Fruit fly (Drosophila melanogaster): ENCODE results near the gene CG13073.

The CG13073 gene

dm6 chr3L:16225175-16225574, 8.1 kb upstream of the CG13073 start:
- TF ChIP-seq CG10348 (GFP tag; IDR thresholded peaks at IDR 0.05), result no peak

- TF ChIP-seq CG8159 (tag; optimal IDR thresholded peaks at IDR 0.05) (no peak), CG9948 (tag; optimal IDR thresholded peaks at IDR 0.05) (no peak), CG13204 (GFP tag; optimal IDR thresholded peaks at IDR 0.05) (no peak), EcR (GFP tag; optimal IDR thresholded peaks at IDR 0.05) (no peak)
These were observed 4.7 kb upstream of the CG13073 start for dm6 chr3L:16221800-16222199.

dm6 chr3L:16221278-16221677, 4.2 kb upstream of the CG13073 start:
- TF ChIP-seq CG34367 (tag; optimal IDR thresholded peaks at IDR 0.05) (no peak), CG14655 (GFP tag; optimal IDR thresholded peaks at IDR 0.05) (peak; percentile 66)

dm6 chr3L:16217935-16218334, 832 bp upstream of the CG13073 start:
- TF ChIP-seq CG17806 (tag; optimal IDR thresholded peaks at IDR 0.05), result peak; percentile 59
- TF ChIP-seq CG14655 (GFP tag; optimal IDR thresholded peaks at IDR 0.05), result peak; percentile 79
- TF ChIP-seq Pif1A (GFP tag; optimal IDR thresholded peaks at IDR 0.05), result peak; percentile 52
- no peak for TF ChIP-seq D1 (tag; optimal IDR thresholded peaks at IDR 0.05)
- TF ChIP-seq fd96Ca (GFP tag; IDR thresholded peaks at IDR 0.05), result 0 out of 3 replicates have a peak, but pooled peaks have one; percentile 8
- TF ChIP-seq rn (GFP tag; IDR thresholded peaks at IDR 0.05), result peak; percentile 4; the same call in 1 of the 2 replicates
- TF ChIP-seq Snoo (tag; optimal IDR thresholded peaks at IDR 0.05), result no peak
- no peak for TF ChIP-seq CG10348 (GFP tag; IDR thresholded peaks at IDR 0.05)
- peak; percentile 63 for TF ChIP-seq CG12605 (GFP tag; IDR thresholded peaks at IDR 0.05)
- TF ChIP-seq gl (tag; optimal IDR thresholded peaks at IDR 0.05), result no peak
- TF ChIP-seq CG8159 (tag; optimal IDR thresholded peaks at IDR 0.05), result peak; percentile 39
- peak; percentile 21 for TF ChIP-seq CG15710 (tag; optimal IDR thresholded peaks at IDR 0.05)
- peak; percentile 82 for TF ChIP-seq Ets98B (GFP tag; IDR thresholded peaks at IDR 0.05)
- peak; percentile 64; the same call in 2 of the 3 replicates for TF ChIP-seq CG4496 (GFP tag; IDR thresholded peaks at IDR 0.05)
- TF ChIP-seq CG8301 (tag; optimal IDR thresholded peaks at IDR 0.05), result peak; percentile 77
- peak; percentile 41 for TF ChIP-seq Pif1B (GFP tag; optimal IDR thresholded peaks at IDR 0.05)
- TF ChIP-seq CG9948 (tag; optimal IDR thresholded peaks at IDR 0.05), result peak; percentile 60
- no peak for TF ChIP-seq EcR (GFP tag; optimal IDR thresholded peaks at IDR 0.05)
- TF ChIP-seq CG13204 (GFP tag; optimal IDR thresholded peaks at IDR 0.05), result no peak
- peak; percentile 45 for TF ChIP-seq CG34367 (tag; optimal IDR thresholded peaks at IDR 0.05)
- no peak for TF ChIP-seq CG32121 (GFP tag; IDR thresholded peaks at IDR 0.05)

dm6 chr3L:16215816-16216215, 1.3 kb downstream of the CG13073 start:
- no peak for TF ChIP-seq Pif1B (GFP tag; optimal IDR thresholded peaks at IDR 0.05)
- TF ChIP-seq Snoo (tag; optimal IDR thresholded peaks at IDR 0.05), result no peak
- TF ChIP-seq CG13204 (GFP tag; optimal IDR thresholded peaks at IDR 0.05), result no peak
- TF ChIP-seq Pif1A (GFP tag; optimal IDR thresholded peaks at IDR 0.05), result no peak
- no peak for TF ChIP-seq CG34367 (tag; optimal IDR thresholded peaks at IDR 0.05)

dm6 chr3L:16215411-16215810, 1.7 kb downstream of the CG13073 start:
- TF ChIP-seq CG8159 (tag; optimal IDR thresholded peaks at IDR 0.05) (peak; percentile 36), Pif1A (GFP tag; optimal IDR thresholded peaks at IDR 0.05) (no peak), CG17806 (tag; optimal IDR thresholded peaks at IDR 0.05) (no peak)

dm6 chr3L:16214533-16215207, 2.4 kb downstream of the CG13073 start:
- TF ChIP-seq D1 (tag; optimal IDR thresholded peaks at IDR 0.05), result no peak
- peak; percentile 79 for TF ChIP-seq CG13204 (GFP tag; optimal IDR thresholded peaks at IDR 0.05)
- peak; percentile 42; the same call in 1 of the 3 replicates for TF ChIP-seq CG4496 (GFP tag; IDR thresholded peaks at IDR 0.05)
- no peak for TF ChIP-seq rn (GFP tag; IDR thresholded peaks at IDR 0.05)
- peak; percentile 43 for TF ChIP-seq CG8159 (tag; optimal IDR thresholded peaks at IDR 0.05)
- peak; percentile 38 for TF ChIP-seq CG9948 (tag; optimal IDR thresholded peaks at IDR 0.05)
- TF ChIP-seq CG8301 (tag; optimal IDR thresholded peaks at IDR 0.05), result no peak
- TF ChIP-seq CG10348 (GFP tag; IDR thresholded peaks at IDR 0.05), result no peak
- TF ChIP-seq CG34367 (tag; optimal IDR thresholded peaks at IDR 0.05), result no peak
- TF ChIP-seq CG14655 (GFP tag; optimal IDR thresholded peaks at IDR 0.05), result peak; percentile 26
- TF ChIP-seq CG17806 (tag; optimal IDR thresholded peaks at IDR 0.05), result peak; percentile 41
- peak; percentile 64 for TF ChIP-seq EcR (GFP tag; optimal IDR thresholded peaks at IDR 0.05)
- no peak; the same call in 1 of the 2 replicates for TF ChIP-seq CG12605 (GFP tag; IDR thresholded peaks at IDR 0.05)
- no peak for TF ChIP-seq Pif1B (GFP tag; optimal IDR thresholded peaks at IDR 0.05)
- TF ChIP-seq fd96Ca (GFP tag; IDR thresholded peaks at IDR 0.05), result peak; percentile 65; the same call in 2 of the 3 replicates
- TF ChIP-seq Pif1A (GFP tag; optimal IDR thresholded peaks at IDR 0.05), result no peak
- TF ChIP-seq Snoo (tag; optimal IDR thresholded peaks at IDR 0.05), result peak; percentile 37
- peak; percentile 36 for TF ChIP-seq CG15710 (tag; optimal IDR thresholded peaks at IDR 0.05)
- TF ChIP-seq Ets98B (GFP tag; IDR thresholded peaks at IDR 0.05), result peak; percentile 55
- peak; percentile 40 for TF ChIP-seq gl (tag; optimal IDR thresholded peaks at IDR 0.05)
- TF ChIP-seq CG32121 (GFP tag; IDR thresholded peaks at IDR 0.05), result peak; percentile 64
